Worm (Caenorhabditis elegans) whole organism, L1 larva: ENCODE results near the gene K11H12.11.

Experiments
- C16A3.4 ChIP-seq: fragments of 150-350 bp; optimal IDR thresholded peaks from 2 replicates; lab custom pipeline; 2014; ENCODE audit warnings: missing biosample characterization, missing genetic modification characterization
- C34B4.2 ChIP-seq: sonication (generic microtip); optimal IDR thresholded peaks from 2 replicates; lab custom pipeline; 2017; ENCODE audit warnings: mild to moderate bottlenecking, missing genetic modification characterization, missing compliant biosample characterization
- Y116A8C.19 ChIP-seq: sonication (generic microtip); optimal IDR thresholded peaks from 2 replicates; lab custom pipeline; 2016; ENCODE audit warnings: missing compliant biosample characterization, missing genetic modification characterization, borderline replicate concordance
- aha-1 ChIP-seq: fragments of 150-350 bp; optimal IDR thresholded peaks from 2 replicates; lab custom pipeline; 2014; ENCODE audit warnings: missing biosample characterization, missing genetic modification characterization
- aly-2 ChIP-seq: fragments of 150-350 bp; optimal IDR thresholded peaks from 2 replicates; lab custom pipeline; 2014; ENCODE audit warnings: missing biosample characterization, missing genetic modification characterization
- ceh-8 ChIP-seq: fragments of 200-800 bp; sonication (Bioruptor generic); optimal IDR thresholded peaks from 2 replicates; lab custom pipeline; 2018; ENCODE audit warnings: mild to moderate bottlenecking, missing genetic modification characterization, moderate library complexity, missing compliant biosample characterization
- ceh-82 ChIP-seq, 3 experiments: fragments of 150-350 bp in 1 of 3; sonication (generic microtip) in 2 of 3; optimal IDR thresholded peaks; 2 replicates each; lab custom pipeline; 2014 to 2017; ENCODE audit warnings: missing biosample characterization in 3 of 3, missing genetic modification characterization in 3 of 3
- ceh-90 ChIP-seq: sonication (generic microtip); optimal IDR thresholded peaks from 2 replicates; lab custom pipeline; 2016; ENCODE audit warnings: missing genetic modification characterization, missing compliant biosample characterization
- ces-1 ChIP-seq: fragments of 150-350 bp; optimal IDR thresholded peaks from 2 replicates; lab custom pipeline; 2014; ENCODE audit warnings: missing biosample characterization, missing genetic modification reagents, missing genetic modification characterization
- dpl-1 ChIP-seq, 3 experiments: fragments of 150-350 bp in 2 of 3; sonication (generic microtip) in 1 of 3; optimal IDR thresholded peaks; 2 replicates each; lab custom pipeline; 2014 to 2017; ENCODE audit warnings: missing biosample characterization in 3 of 3, missing genetic modification characterization in 3 of 3, missing genetic modification reagents in 3 of 3
- efl-1 ChIP-seq, 4 experiments: fragments of 150-350 bp; optimal IDR thresholded peaks in 3 of 4; peaks in 1 of 4; 1 replicate in 1 of 4; 2 replicates in 3 of 4; lab custom pipeline; 2014; ENCODE audit warnings: missing biosample characterization in 2 of 4, missing genetic modification characterization in 2 of 4, missing genetic modification reagents in 2 of 4
- efl-3 ChIP-seq: fragments of 200-800 bp; sonication (Bioruptor generic); optimal IDR thresholded peaks from 2 replicates; lab custom pipeline; 2018; ENCODE audit warnings: mild to moderate bottlenecking, missing genetic modification characterization, missing compliant biosample characterization
- egl-27 ChIP-seq, 2 experiments: fragments of 150-350 bp in 1 of 2; sonication (generic microtip); optimal IDR thresholded peaks; 3 replicates each; lab custom pipeline; 2017 to 2018; ENCODE audit warnings: missing biosample characterization in 2 of 2, missing genetic modification characterization in 2 of 2, missing genetic modification reagents in 2 of 2
- fkh-4 ChIP-seq: sonication (generic microtip); optimal IDR thresholded peaks from 2 replicates; lab custom pipeline; 2016; ENCODE audit warnings: missing compliant biosample characterization, missing genetic modification characterization, borderline replicate concordance
- fkh-8 ChIP-seq: sonication (generic microtip); optimal IDR thresholded peaks from 2 replicates; lab custom pipeline; 2016; ENCODE audit warnings: mild to moderate bottlenecking, missing genetic modification characterization, missing compliant biosample characterization
- grh-1 ChIP-seq: fragments of 200-800 bp; sonication (Bioruptor generic); IDR thresholded peaks from 2 replicates; pipeline ENCODE4 v1.3.6; 2022; ENCODE audit warnings: missing genetic modification reagents, missing genetic modification characterization, missing compliant biosample characterization
- lin-14 ChIP-seq: fragments of 200-800 bp; sonication (Bioruptor generic); optimal IDR thresholded peaks from 2 replicates; lab custom pipeline; 2018; ENCODE audit warnings: mild to moderate bottlenecking, missing genetic modification characterization, moderate library complexity, missing compliant biosample characterization
- lin-15B ChIP-seq: fragments of 150-350 bp; sonication (generic microtip); optimal IDR thresholded peaks from 3 replicates; lab custom pipeline; 2014; ENCODE audit warnings: missing biosample characterization, missing genetic modification characterization
- lin-35 ChIP-seq, 2 experiments: fragments of 150-350 bp; optimal IDR thresholded peaks; 2 replicates each; lab custom pipeline; 2014; ENCODE audit warnings: missing biosample characterization in 2 of 2, missing genetic modification characterization in 2 of 2, missing genetic modification reagents in 2 of 2
- lir-3 ChIP-seq: sonication (generic microtip); optimal IDR thresholded peaks from 2 replicates; lab custom pipeline; 2016; ENCODE audit warnings: mild to moderate bottlenecking, missing genetic modification characterization, moderate library complexity, missing compliant biosample characterization; ENCODE audit not compliant: poor library complexity
- mdl-1 ChIP-seq, 2 experiments: fragments of 150-350 bp; optimal IDR thresholded peaks; 2 replicates each; lab custom pipeline; 2014 to 2017; ENCODE audit warnings: missing biosample characterization in 2 of 2, missing genetic modification characterization in 2 of 2, inconsistent platforms in 1 of 2
- nhr-19 ChIP-seq: fragments of 200-800 bp; sonication (Bioruptor generic); conservative IDR thresholded peaks from 2 replicates; pipeline ENCODE4 v1.3.6; 2022; ENCODE audit warnings: missing genetic modification characterization, missing compliant biosample characterization
- nhr-20 ChIP-seq: sonication (generic microtip); optimal IDR thresholded peaks from 2 replicates; lab custom pipeline; 2016; ENCODE audit warnings: mild to moderate bottlenecking, missing genetic modification characterization, missing compliant biosample characterization
- nhr-237 ChIP-seq: fragments of 150-350 bp; optimal IDR thresholded peaks from 2 replicates; lab custom pipeline; 2014; ENCODE audit warnings: missing biosample characterization, missing genetic modification characterization
- nhr-47 ChIP-seq: sonication (generic microtip); optimal IDR thresholded peaks from 2 replicates; lab custom pipeline; 2016; ENCODE audit warnings: mild to moderate bottlenecking, missing genetic modification characterization, moderate library complexity, missing compliant biosample characterization
- nhr-76 ChIP-seq: sonication (generic microtip); optimal IDR thresholded peaks from 2 replicates; lab custom pipeline; 2017; ENCODE audit warnings: missing biosample characterization, missing genetic modification characterization
- nhr-84 ChIP-seq: sonication (generic microtip); optimal IDR thresholded peaks from 2 replicates; lab custom pipeline; 2017; ENCODE audit warnings: missing biosample characterization, missing genetic modification characterization
- nhr-85 ChIP-seq: sonication (generic microtip); peaks from one replicate; lab custom pipeline; 2016; ENCODE audit warnings: missing genetic modification characterization, inconsistent platforms, missing compliant biosample characterization
- pag-3 ChIP-seq: sonication (generic microtip); optimal IDR thresholded peaks from 2 replicates; lab custom pipeline; 2017; ENCODE audit warnings: missing genetic modification characterization, mild to moderate bottlenecking, missing compliant biosample characterization, antibody characterized with exemption, borderline replicate concordance; ENCODE audit not compliant: insufficient read depth
- pqm-1 ChIP-seq: sonication (generic microtip); optimal IDR thresholded peaks from 3 replicates; lab custom pipeline; 2017; ENCODE audit warnings: missing biosample characterization, missing genetic modification characterization
- rnt-1 ChIP-seq: sonication (generic microtip); optimal IDR thresholded peaks from 2 replicates; lab custom pipeline; 2016; ENCODE audit warnings: mild to moderate bottlenecking, missing genetic modification characterization, moderate library complexity, missing compliant biosample characterization
- snu-23 ChIP-seq: sonication (generic microtip); optimal IDR thresholded peaks from 2 replicates; lab custom pipeline; 2016; ENCODE audit warnings: missing genetic modification characterization, missing compliant biosample characterization
- sptf-1 ChIP-seq: fragments of 150-350 bp; optimal IDR thresholded peaks from 2 replicates; lab custom pipeline; 2014; ENCODE audit warnings: missing biosample characterization, missing genetic modification characterization
- sup-37 ChIP-seq: fragments of 200-800 bp; sonication (Bioruptor generic); optimal IDR thresholded peaks from 2 replicates; lab custom pipeline; 2018; ENCODE audit warnings: mild to moderate bottlenecking, missing genetic modification characterization, missing compliant biosample characterization
- swsn-7 ChIP-seq: sonication (generic microtip); optimal IDR thresholded peaks from 2 replicates; lab custom pipeline; 2016; ENCODE audit warnings: missing genetic modification characterization, missing compliant biosample characterization
- tbx-2 ChIP-seq: sonication (generic microtip); optimal IDR thresholded peaks from 2 replicates; lab custom pipeline; 2016; ENCODE audit warnings: missing genetic modification characterization, missing compliant biosample characterization
- tlp-1 ChIP-seq: fragments of 150-350 bp; optimal IDR thresholded peaks from 2 replicates; lab custom pipeline; 2014; ENCODE audit warnings: missing biosample characterization, missing genetic modification characterization
- unc-30 ChIP-seq: sonication (generic microtip); optimal IDR thresholded peaks from 2 replicates; lab custom pipeline; 2017; ENCODE audit warnings: missing biosample characterization, missing genetic modification characterization
- unc-62 ChIP-seq: fragments of 150-350 bp; optimal IDR thresholded peaks from 2 replicates; lab custom pipeline; 2014; ENCODE audit warnings: missing biosample characterization, missing genetic modification reagents, missing genetic modification characterization
- unc-86 ChIP-seq: sonication (generic microtip); optimal IDR thresholded peaks from 2 replicates; lab custom pipeline; 2016; ENCODE audit warnings: missing genetic modification characterization, missing compliant biosample characterization
- unc-98 ChIP-seq: fragments of 200-800 bp; sonication (Bioruptor generic); IDR thresholded peaks from 2 replicates; pipeline ENCODE4 v1.3.6; 2022; ENCODE audit warnings: missing genetic modification characterization, missing compliant biosample characterization
- xbp-1 ChIP-seq: sonication (generic microtip); optimal IDR thresholded peaks from 2 replicates; lab custom pipeline; 2016; ENCODE audit warnings: missing genetic modification characterization, missing compliant biosample characterization
- zip-4 ChIP-seq: fragments of 200-800 bp; sonication (Bioruptor generic); optimal IDR thresholded peaks from 2 replicates; lab custom pipeline; 2018; ENCODE audit warnings: mild to moderate bottlenecking, missing genetic modification characterization, moderate library complexity, missing compliant biosample characterization
- ztf-11 ChIP-seq, 2 experiments: sonication (generic microtip); optimal IDR thresholded peaks; 2 replicates each; lab custom pipeline; 2016 to 2017; ENCODE audit warnings: missing genetic modification characterization in 2 of 2, missing biosample characterization in 1 of 2, missing compliant biosample characterization in 1 of 2

Gene K11H12.11

DNA sequence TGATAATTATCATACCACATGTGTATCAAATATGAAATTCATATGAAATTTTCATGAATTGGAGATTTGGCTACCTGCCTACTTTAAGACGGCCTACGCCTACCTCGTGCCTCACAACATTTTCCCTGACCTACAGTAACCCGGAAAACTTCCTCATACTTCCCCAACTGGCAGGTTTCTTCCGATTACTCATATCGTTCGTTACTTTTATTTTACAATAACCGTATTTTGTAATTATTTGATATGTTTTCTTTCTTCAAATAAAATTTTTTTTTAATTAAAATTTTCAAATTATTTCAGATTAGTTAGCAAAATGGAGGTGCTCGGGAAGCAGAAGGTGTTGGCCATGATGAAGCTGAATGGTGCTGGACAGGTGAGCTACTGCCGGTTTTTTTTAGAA, 43.1 kb downstream of the K11H12.11 start, which contains the start of gene nhr-76:
TSS of gene nhr-76 (plus strand) at position 301 of the 400 bp plus-strand sequence.
- TF ChIP-seq tlp-1 (tag; lab: Kevin White, UChicago) (no peak), lin-35 (GFP tag; optimal IDR thresholded peaks at IDR 0.05; lab: Kevin White, UChicago) (no peak), lir-3 (tag; lab: Kevin White, UChicago) (no peak), ceh-90 (tag; lab: Kevin White, UChicago) (no peak), aly-2 (tag; lab: Kevin White, UChicago) (no peak)

DNA sequence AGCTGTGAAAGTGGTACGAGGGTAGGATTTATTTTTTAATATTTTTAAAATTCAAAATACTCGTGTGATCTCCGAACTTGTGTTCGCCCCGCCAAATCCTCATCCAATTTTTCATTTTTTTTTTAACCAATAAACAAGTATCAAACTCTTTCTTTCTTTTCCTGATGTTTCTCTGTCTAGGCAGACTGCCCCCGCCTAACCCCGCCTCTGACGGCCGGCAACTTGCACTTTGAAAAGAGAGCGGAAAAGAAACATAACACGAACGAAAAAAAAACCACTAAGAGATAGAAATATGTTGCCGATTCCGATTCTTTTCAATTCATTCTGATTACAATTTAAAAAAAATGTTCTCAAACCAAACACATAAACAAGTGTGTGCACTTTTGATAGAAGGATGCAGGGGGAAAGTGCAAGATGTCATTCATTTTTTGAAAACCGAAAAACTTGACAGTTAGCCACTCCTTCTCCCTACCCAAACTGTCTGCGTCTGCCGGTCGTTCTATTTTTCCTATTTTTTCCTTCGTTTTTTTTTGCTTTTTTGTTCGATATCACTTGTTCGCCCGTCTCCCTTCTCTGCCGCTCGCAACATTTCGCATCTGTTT, 44.3 kb downstream of the K11H12.11 start:
- TF ChIP-seq nhr-85 (tag; lab: Kevin White, UChicago) (no peak), xbp-1 (tag; lab: Kevin White, UChicago) (no peak), lin-14 (GFP tag; lab: Kevin White, UChicago) (peak; percentile 3), snu-23 (GFP tag; lab: Kevin White, UChicago) (no peak), ceh-82 (tag; optimal IDR thresholded peaks at IDR 0.05; lab: Kevin White, UChicago) (no peak), ces-1 (no peak), tbx-2 (no peak), dpl-1 (GFP tag; optimal IDR thresholded peaks at IDR 0.05; lab: Kevin White, UChicago) (no peak)

DNA sequence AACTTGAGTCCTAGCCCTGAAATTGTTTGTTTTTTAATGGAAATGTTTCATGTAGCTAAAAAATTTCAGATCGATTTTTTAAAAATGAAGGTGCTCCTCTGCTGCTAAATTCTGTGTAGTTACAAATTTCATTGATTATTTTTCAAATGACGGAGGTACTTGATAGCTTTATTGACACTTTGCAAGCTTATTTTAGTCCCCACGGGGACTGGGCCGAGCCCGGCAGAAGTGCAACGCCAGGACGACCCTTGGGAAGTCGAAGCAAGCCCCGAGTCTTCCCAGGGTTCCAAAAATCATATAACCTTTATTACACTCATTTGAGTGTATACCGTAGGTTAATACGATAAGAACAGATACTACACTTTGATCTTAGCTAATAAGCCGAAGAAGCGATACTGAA, 46.5 kb downstream of the K11H12.11 start:
- TF ChIP-seq sup-37 (GFP tag; lab: Kevin White, UChicago) (no peak), unc-86 (tag; lab: Kevin White, UChicago) (no peak), aly-2 (tag; lab: Kevin White, UChicago) (no peak), Y116A8C.19 (tag; lab: Kevin White, UChicago) (no peak), efl-3 (GFP tag; lab: Kevin White, UChicago) (no peak), ztf-11 (tag; optimal IDR thresholded peaks at IDR 0.05; lab: Kevin White, UChicago) (no peak), C16A3.4 (tag; lab: Kevin White, UChicago) (no peak), lin-35 (GFP tag; optimal IDR thresholded peaks at IDR 0.05; lab: Kevin White, UChicago) (no peak), pqm-1 (tag; lab: Kevin White, UChicago) (no peak), efl-1 (optimal IDR thresholded peaks at IDR 0.05; lab: Kevin White, UChicago) (no peak), efl-1 (GFP tag; optimal IDR thresholded peaks at IDR 0.05 in 1 of 2; lab: Kevin White, UChicago) (no peak), rnt-1 (tag; lab: Kevin White, UChicago) (no peak), nhr-84 (no peak), lin-15B (tag; lab: Kevin White, UChicago) (no peak), nhr-20 (tag; lab: Kevin White, UChicago) (no peak), nhr-19 (GFP tag; lab: Robert Waterston, UW) (no peak), unc-30 (tag; lab: Kevin White, UChicago) (no peak), unc-98 (no peak), nhr-85 (tag; lab: Kevin White, UChicago) (no peak), egl-27 (tag; optimal IDR thresholded peaks at IDR 0.05; lab: Kevin White, UChicago) (no peak)

DNA sequence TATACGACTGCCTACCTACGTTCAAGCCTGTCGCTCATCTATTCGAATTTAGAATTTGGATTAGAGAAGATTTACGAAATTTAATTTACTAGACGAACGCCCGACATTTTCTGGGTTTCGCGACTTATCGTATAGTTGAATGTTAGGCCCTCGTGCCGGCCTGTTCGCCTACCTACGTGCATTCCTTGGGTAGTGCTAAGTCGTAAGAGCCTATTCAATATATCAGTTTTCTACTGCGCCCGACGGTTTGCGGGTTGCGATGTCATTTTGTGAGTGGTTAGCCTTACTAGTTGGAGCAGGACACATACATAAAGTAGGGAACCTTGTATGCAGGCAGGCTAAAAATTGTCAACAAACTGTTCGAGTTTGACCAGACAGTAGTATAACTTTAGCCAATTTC, 47.4 kb downstream of the K11H12.11 start:
- TF ChIP-seq nhr-237 (no peak), nhr-47 (no peak), sup-37 (GFP tag; lab: Kevin White, UChicago) (no peak), nhr-76 (tag; lab: Kevin White, UChicago) (no peak), sptf-1 (tag; lab: Kevin White, UChicago) (no peak), snu-23 (GFP tag; lab: Kevin White, UChicago) (no peak), unc-86 (tag; lab: Kevin White, UChicago) (no peak)

DNA sequence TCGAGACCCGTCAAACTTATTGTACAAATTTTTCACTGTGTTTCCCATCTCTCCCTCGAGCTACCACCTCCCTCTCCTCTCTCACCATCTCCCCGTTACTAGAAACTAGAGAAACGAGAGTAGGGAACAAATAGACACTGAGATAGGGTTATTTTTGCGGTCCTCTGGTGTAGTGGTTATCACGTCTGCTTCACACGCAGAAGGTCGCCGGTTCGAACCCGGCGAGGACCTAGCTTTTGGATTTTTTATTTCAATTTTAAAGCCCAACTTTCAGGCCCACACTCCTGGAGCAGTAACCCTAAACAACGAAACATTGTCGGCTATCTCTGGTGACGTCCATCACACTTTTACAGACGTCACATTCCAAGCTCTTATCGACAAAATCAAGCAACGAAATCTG, 50.0 kb downstream of the K11H12.11 start:
- TF ChIP-seq mdl-1 (tag; optimal IDR thresholded peaks at IDR 0.05; lab: Kevin White, UChicago) (peak in 1 of 2 experiments; percentile 39), pag-3 (tag; lab: Kevin White, UChicago) (no peak), lin-15B (tag; lab: Kevin White, UChicago) (no peak), fkh-8 (tag; lab: Kevin White, UChicago) (peak; percentile 75), grh-1 (GFP tag; lab: Robert Waterston, UW) (no peak), unc-62 (GFP tag; lab: Kevin White, UChicago) (no peak), fkh-4 (tag; lab: Kevin White, UChicago) (no peak), swsn-7 (tag; lab: Kevin White, UChicago) (peak; percentile 56), nhr-85 (tag; lab: Kevin White, UChicago) (peak; percentile 58), aha-1 (tag; lab: Kevin White, UChicago) (no peak), C34B4.2 (no peak), ceh-8 (GFP tag; lab: Kevin White, UChicago) (no peak), zip-4 (no peak), aly-2 (tag; lab: Kevin White, UChicago) (peak; percentile 48), rnt-1 (tag; lab: Kevin White, UChicago) (peak; percentile 83)
